Worm (Caenorhabditis elegans): ENCODE results near the gene C13F10.7.

DNA sequence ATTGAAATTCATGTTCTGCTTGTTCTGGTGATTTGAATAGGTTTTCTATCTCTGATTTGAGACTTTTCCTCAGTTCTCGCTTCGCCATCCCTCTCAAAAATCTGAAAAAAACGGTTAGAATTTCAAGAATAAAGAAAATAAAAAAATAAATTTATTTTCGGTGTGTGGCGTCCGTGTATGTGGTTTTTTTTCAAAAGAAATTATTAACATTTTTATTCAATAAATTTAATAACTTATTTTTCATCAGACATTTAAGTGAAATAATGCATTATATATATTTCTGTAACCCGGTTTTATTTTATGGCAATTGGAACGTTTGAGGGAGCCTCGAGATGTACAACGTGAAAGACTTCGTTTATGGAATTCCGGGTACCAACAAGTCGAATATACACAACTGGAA lies 11.7 kb upstream of the C13F10.7 start, which contains the start of gene C05C8.5:
- TF ChIP-seq elt-3 (tag; optimal IDR thresholded peaks at IDR 0.05) (no peak), sem-2 (GFP tag; optimal IDR thresholded peaks at IDR 0.05) (no peak), mab-5 (tag; optimal IDR thresholded peaks at IDR 0.05) (no peak), nhr-28 (tag; optimal IDR thresholded peaks at IDR 0.05) (no peak), nhr-237 (tag; optimal IDR thresholded peaks at IDR 0.05) (no peak), lin-13 (tag; optimal IDR thresholded peaks at IDR 0.05) (no peak), lsy-2 (tag; optimal IDR thresholded peaks at IDR 0.05) (no peak), ztf-11 (tag; optimal IDR thresholded peaks at IDR 0.05) (no peak), unc-62 (GFP tag; optimal IDR thresholded peaks at IDR 0.05) (no peak), mls-2 (tag; optimal IDR thresholded peaks at IDR 0.05) (no peak), elt-1 (tag; optimal IDR thresholded peaks at IDR 0.05; ENCODE audit: borderline replicate concordance, insufficient read depth) (no peak), M03D4.4 (tag; optimal IDR thresholded peaks at IDR 0.05) (no peak)
